Fruit fly (Drosophila melanogaster) whole organism, prepupa: ENCODE data around the gene CG8507.

Experiments used
- CG10669 ChIP-seq: fragments of 200-800 bp; sonication (Bioruptor generic); optimal IDR thresholded peaks from 3 replicates; lab custom pipeline; 2018; ENCODE audit warnings: missing biosample characterization, mild to moderate bottlenecking, missing genetic modification characterization, moderate library complexity
- CG11294 ChIP-seq: fragments of 200-800 bp; sonication (Bioruptor generic); IDR thresholded peaks from 2 replicates; pipeline ENCODE4 v1.3.6; 2022; ENCODE audit warnings: missing biosample characterization, missing genetic modification characterization
- CG11762 ChIP-seq: fragments of 200-800 bp; sonication (Bioruptor generic); optimal IDR thresholded peaks from 3 replicates; lab custom pipeline; 2016; ENCODE audit warnings: missing biosample characterization, missing genetic modification characterization; ENCODE audit not compliant: insufficient read depth
- CG11902 ChIP-seq: fragments of 200-800 bp; sonication (Bioruptor generic); optimal IDR thresholded peaks from 3 replicates; lab custom pipeline; 2016; ENCODE audit warnings: missing biosample characterization, missing genetic modification characterization
- CG15336 ChIP-seq: fragments of 200-800 bp; sonication (Bioruptor generic); IDR thresholded peaks from 2 replicates; pipeline ENCODE4 v1.3.6; 2022; ENCODE audit warnings: missing biosample characterization, missing genetic modification characterization
- CG16779 ChIP-seq: fragments of 200-800 bp; sonication (Bioruptor generic); optimal IDR thresholded peaks from 3 replicates; lab custom pipeline; 2017; ENCODE audit warnings: missing biosample characterization, mild to moderate bottlenecking, missing genetic modification characterization
- CG31627 ChIP-seq: fragments of 200-800 bp; sonication (Bioruptor generic); optimal IDR thresholded peaks from 3 replicates; lab custom pipeline; 2016; ENCODE audit warnings: missing biosample characterization, missing genetic modification characterization
- CG3919 ChIP-seq: fragments of 200-800 bp; sonication (Bioruptor generic); optimal IDR thresholded peaks from 3 replicates; lab custom pipeline; 2016; ENCODE audit warnings: missing biosample characterization, missing genetic modification characterization
- CG6276 ChIP-seq: fragments of 200-800 bp; sonication (Bioruptor generic); optimal IDR thresholded peaks from 2 replicates; lab custom pipeline; 2017; ENCODE audit warnings: missing biosample characterization, mild to moderate bottlenecking, missing genetic modification characterization
- CG6808 ChIP-seq: fragments of 200-800 bp; sonication (Bioruptor generic); optimal IDR thresholded peaks from 3 replicates; lab custom pipeline; 2017; ENCODE audit warnings: missing biosample characterization, missing genetic modification characterization, mild to moderate bottlenecking, moderate library complexity, missing genetic modification reagents
- CG7368 ChIP-seq: fragments of 200-800 bp; sonication (Bioruptor generic); optimal IDR thresholded peaks from 3 replicates; lab custom pipeline; 2016; ENCODE audit warnings: missing biosample characterization, missing genetic modification characterization
- CG9139 ChIP-seq: fragments of 200-800 bp; sonication (Bioruptor generic); optimal IDR thresholded peaks from 3 replicates; lab custom pipeline; 2017; ENCODE audit warnings: missing biosample characterization, mild to moderate bottlenecking, missing genetic modification characterization
- Eip75B ChIP-seq: fragments of 200-800 bp; sonication (Bioruptor generic); optimal IDR thresholded peaks from 3 replicates; lab custom pipeline; 2016; ENCODE audit warnings: missing biosample characterization, missing genetic modification characterization
- Ets96B ChIP-seq: fragments of 200-800 bp; optimal IDR thresholded peaks from 2 replicates; lab custom pipeline; 2019; ENCODE audit warnings: missing biosample characterization, mild to moderate bottlenecking, missing genetic modification characterization, moderate library complexity
- Gug ChIP-seq: fragments of 200-800 bp; sonication (Bioruptor generic); IDR thresholded peaks from 2 replicates; pipeline ENCODE4 v1.3.6; 2022; ENCODE audit warnings: missing biosample characterization, missing genetic modification characterization
- Hr38 ChIP-seq: sonication (Bioruptor generic); optimal IDR thresholded peaks from 2 replicates; lab custom pipeline; 2016; ENCODE audit warnings: missing biosample characterization, missing genetic modification characterization
- Hr39 ChIP-seq: fragments of 200-800 bp; sonication (Bioruptor generic); optimal IDR thresholded peaks from 2 replicates; lab custom pipeline; 2016; ENCODE audit warnings: missing biosample characterization, missing genetic modification characterization
- Lpt ChIP-seq: fragments of 200-800 bp; sonication (Bioruptor generic); optimal IDR thresholded peaks from 3 replicates; lab custom pipeline; 2016; ENCODE audit warnings: missing biosample characterization, missing genetic modification characterization
- Met ChIP-seq: fragments of 200-800 bp; sonication (Bioruptor generic); optimal IDR thresholded peaks from 3 replicates; lab custom pipeline; 2016; ENCODE audit warnings: missing biosample characterization, missing genetic modification characterization
- OdsH ChIP-seq: fragments of 200-800 bp; sonication (Bioruptor generic); optimal IDR thresholded peaks from 3 replicates; lab custom pipeline; 2016; ENCODE audit warnings: missing biosample characterization, missing genetic modification characterization
- acj6 ChIP-seq: fragments of 200-800 bp; sonication (Bioruptor generic); optimal IDR thresholded peaks from 3 replicates; lab custom pipeline; 2016; ENCODE audit warnings: missing biosample characterization, missing genetic modification characterization
- cyc ChIP-seq: fragments of 200-800 bp; sonication (Bioruptor generic); optimal IDR thresholded peaks from 3 replicates; lab custom pipeline; 2016; ENCODE audit warnings: missing biosample characterization, missing genetic modification characterization
- dac ChIP-seq: fragments of 200-800 bp; sonication (Bioruptor generic); optimal IDR thresholded peaks from 2 replicates; lab custom pipeline; 2017; ENCODE audit warnings: missing biosample characterization, mild to moderate bottlenecking, missing genetic modification characterization
- dsx ChIP-seq: fragments of 200-800 bp; optimal IDR thresholded peaks from 3 replicates; lab custom pipeline; 2019; ENCODE audit warnings: missing biosample characterization, mild to moderate bottlenecking, missing genetic modification characterization, moderate library complexity; ENCODE audit not compliant: poor library complexity, severe bottlenecking
- fd85E ChIP-seq: fragments of 200-800 bp; sonication (Bioruptor generic); optimal IDR thresholded peaks from 3 replicates; lab custom pipeline; 2016; ENCODE audit warnings: missing biosample characterization, missing genetic modification characterization
- lz ChIP-seq: fragments of 200-800 bp; sonication (Bioruptor generic); optimal IDR thresholded peaks from 3 replicates; lab custom pipeline; 2016; ENCODE audit warnings: missing biosample characterization, missing genetic modification characterization
- net ChIP-seq: fragments of 200-800 bp; sonication (Bioruptor generic); optimal IDR thresholded peaks from 3 replicates; lab custom pipeline; 2016; ENCODE audit warnings: missing biosample characterization, missing genetic modification characterization
- pdm3 ChIP-seq: fragments of 200-800 bp; sonication (Bioruptor generic); optimal IDR thresholded peaks from 3 replicates; lab custom pipeline; 2016; ENCODE audit warnings: missing biosample characterization, missing genetic modification characterization
- salr ChIP-seq, 2 experiments: fragments of 200-800 bp; sonication (Bioruptor generic); optimal IDR thresholded peaks; 3 replicates each; lab custom pipeline; 2016 to 2018; ENCODE audit warnings: missing biosample characterization in 2 of 2, missing genetic modification characterization in 2 of 2, mild to moderate bottlenecking in 1 of 2
- spab ChIP-seq: fragments of 200-800 bp; sonication (Bioruptor generic); optimal IDR thresholded peaks from 2 replicates; lab custom pipeline; 2017; ENCODE audit warnings: missing biosample characterization, mild to moderate bottlenecking, missing genetic modification characterization, missing genetic modification reagents
- ss ChIP-seq, 2 experiments: fragments of 200-800 bp; sonication (Bioruptor generic); optimal IDR thresholded peaks; 2 replicates in 1 of 2; 3 replicates in 1 of 2; lab custom pipeline; 2017 to 2018; ENCODE audit warnings: mild to moderate bottlenecking in 2 of 2, missing biosample characterization in 2 of 2, missing genetic modification characterization in 2 of 2, moderate library complexity in 1 of 2

Gene CG8507

DNA sequence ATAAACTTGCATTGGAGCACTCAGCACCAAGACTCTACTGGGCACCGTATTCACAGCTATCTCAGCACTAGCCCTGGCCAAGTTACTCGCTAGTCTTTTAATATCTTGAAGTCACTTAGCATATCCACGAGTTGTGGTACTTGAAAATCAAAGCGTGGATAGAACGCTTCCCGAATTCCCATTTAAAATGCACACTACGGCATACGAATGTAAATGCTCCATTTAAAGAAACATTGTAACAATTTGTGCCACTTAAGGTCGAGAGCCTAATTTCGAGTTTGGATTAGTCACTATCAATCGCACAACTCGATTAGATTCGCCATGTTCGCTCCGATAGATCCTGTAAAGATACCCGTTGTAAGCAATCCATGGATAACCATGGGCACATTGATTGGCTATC lies 22.6 kb downstream of the CG8507 start, which contains the start of gene eloF:
TSS of gene eloF (plus strand) at position 301 of the 400 bp plus-strand sequence.
- TF ChIP-seq fd85E (GFP tag; lab: Kevin White, UChicago) (no peak), dsx (GFP tag; lab: Kevin White, UChicago) (no peak), pdm3 (GFP tag; lab: Kevin White, UChicago) (no peak), Hr38 (GFP tag; lab: Kevin White, UChicago) (no peak), spab (no peak)

DNA sequence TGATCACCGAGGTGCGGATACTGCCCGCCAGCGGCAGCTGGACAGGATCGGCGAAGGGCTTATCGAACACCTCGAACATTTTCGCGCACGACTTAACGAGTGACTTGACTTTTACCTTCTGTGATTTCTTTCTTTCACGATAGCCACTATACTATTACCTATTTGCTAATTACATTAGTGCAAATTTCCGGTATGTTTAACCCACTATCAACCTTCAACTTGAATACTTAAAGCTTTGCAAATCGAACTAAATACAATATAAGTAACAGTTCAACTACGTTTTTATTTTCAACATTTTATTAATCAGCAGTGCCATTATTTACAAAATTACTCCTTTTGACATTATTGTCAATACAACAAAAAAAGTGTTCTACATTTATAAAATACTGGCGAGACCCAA lies 25.6 kb downstream of the CG8507 start, which contains the start of gene CG16904:
TSS of gene CG16904 (minus strand) at position 101 of the 400 bp plus-strand sequence.
- TF ChIP-seq dac (GFP tag; lab: Kevin White, UChicago) (no peak), CG15336 (GFP tag; lab: Robert Waterston, UW) (no peak), Met (GFP tag; lab: Kevin White, UChicago) (no peak), CG11902 (no peak), salr (GFP tag; optimal IDR thresholded peaks at IDR 0.05; lab: Kevin White, UChicago) (no peak), CG7368 (no peak), CG16779 (tag; lab: Kevin White, UChicago) (no peak)
- TF ChIP-seq, all 60 proteins: peak for 0

DNA sequence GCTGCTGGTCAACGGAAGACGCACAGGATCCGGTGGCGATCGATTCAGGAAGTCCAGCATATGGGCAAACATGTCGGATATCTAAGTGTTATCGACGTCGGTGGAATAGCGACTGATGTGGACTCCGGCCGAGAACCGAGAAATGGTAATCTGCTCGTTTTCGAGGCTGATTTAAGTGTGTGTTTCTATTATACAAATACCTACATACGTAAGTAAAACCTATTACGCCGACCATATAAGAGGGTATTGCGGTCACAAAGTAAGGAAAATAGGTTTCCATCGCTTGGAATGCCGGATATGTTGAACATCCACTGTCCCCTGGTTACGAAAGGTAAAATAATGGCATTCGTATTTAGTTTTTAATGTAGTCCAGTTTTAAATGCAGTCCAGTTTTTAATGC lies 27.0 kb downstream of the CG8507 start, which contains the start of gene CG9459:
TSS of gene CG9459 (minus strand) at position 101 of the 400 bp plus-strand sequence.
- TF ChIP-seq Hr39 (GFP tag; lab: Kevin White, UChicago) (no peak), net (GFP tag; lab: Kevin White, UChicago) (no peak), Lpt (GFP tag; lab: Kevin White, UChicago) (no peak), Eip75B (GFP tag; lab: Kevin White, UChicago) (no peak), CG11762 (GFP tag; lab: Kevin White, UChicago) (no peak), CG10669 (GFP tag; lab: Kevin White, UChicago) (no peak), Met (GFP tag; lab: Kevin White, UChicago) (no peak), cyc (GFP tag; lab: Kevin White, UChicago) (no peak), Gug (GFP tag; lab: Robert Waterston, UW) (no peak), dac (GFP tag; lab: Kevin White, UChicago) (no peak), CG31627 (GFP tag; lab: Kevin White, UChicago) (no peak), OdsH (GFP tag; lab: Kevin White, UChicago) (no peak), CG6276 (GFP tag; lab: Kevin White, UChicago) (no peak), ss (GFP tag; optimal IDR thresholded peaks at IDR 0.05; lab: Kevin White, UChicago) (no peak), CG9139 (no peak)
- TF ChIP-seq, all 60 proteins: peak for 0

DNA sequence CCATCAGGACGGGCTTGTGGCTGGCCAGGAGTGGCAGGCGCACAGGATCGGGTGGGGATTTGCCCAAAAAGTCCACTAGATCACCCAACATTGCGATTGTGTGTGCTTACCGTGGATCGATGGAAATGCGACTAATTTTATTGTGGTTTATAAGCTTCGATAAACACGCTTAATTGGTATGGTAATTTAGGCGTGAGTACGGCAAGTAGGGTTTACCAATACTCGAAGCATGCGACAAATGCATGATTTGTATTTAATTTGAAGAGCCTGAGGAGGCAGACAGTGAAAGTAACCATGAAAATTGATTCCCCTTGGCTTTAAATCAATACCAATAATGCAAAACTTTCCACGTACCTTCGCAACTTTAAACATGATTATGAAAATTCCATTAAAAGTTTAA lies 28.5 kb downstream of the CG8507 start, which contains the start of gene CG9458:
TSS of gene CG9458 (minus strand) at position 101 of the 400 bp plus-strand sequence.
- TF ChIP-seq dac (GFP tag; lab: Kevin White, UChicago) (no peak), Ets96B (tag; lab: Kevin White, UChicago) (no peak), fd85E (GFP tag; lab: Kevin White, UChicago) (no peak), CG6808 (GFP tag; lab: Kevin White, UChicago) (no peak), CG15336 (GFP tag; lab: Robert Waterston, UW) (no peak), salr (GFP tag; optimal IDR thresholded peaks at IDR 0.05; lab: Kevin White, UChicago) (no peak), Eip75B (GFP tag; lab: Kevin White, UChicago) (no peak), CG3919 (GFP tag; lab: Kevin White, UChicago) (no peak)

DNA sequence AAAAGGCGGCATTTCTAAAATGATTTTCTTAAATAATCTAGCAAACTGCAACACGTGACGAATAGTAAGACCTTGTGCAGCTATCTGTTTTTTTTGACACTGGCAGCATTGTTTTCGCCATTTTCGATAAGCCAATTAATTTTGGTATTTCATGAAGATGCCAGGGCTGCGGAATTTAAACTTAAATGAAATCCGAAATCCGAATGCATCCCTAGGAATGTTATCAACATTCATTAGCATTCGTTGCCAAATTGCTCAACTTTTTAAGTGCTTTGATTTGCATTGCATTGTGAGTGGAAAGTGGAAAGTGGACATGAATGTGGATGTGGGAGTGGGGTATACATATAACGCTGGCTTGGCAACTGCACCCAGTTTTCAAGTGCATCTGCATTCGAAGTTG lies 29.8 kb downstream of the CG8507 start, which contains the start of gene CG42857:
TSS of gene CG42857 (minus strand) at position 101 of the 400 bp plus-strand sequence.
- TF ChIP-seq CG10669 (GFP tag; lab: Kevin White, UChicago) (no peak), CG11294 (GFP tag; lab: Robert Waterston, UW) (no peak), acj6 (GFP tag; lab: Kevin White, UChicago) (no peak), lz (no peak), pdm3 (GFP tag; lab: Kevin White, UChicago) (no peak), ss (GFP tag; optimal IDR thresholded peaks at IDR 0.05; lab: Kevin White, UChicago) (no peak), Gug (GFP tag; lab: Robert Waterston, UW) (no peak)
